Worm (Caenorhabditis elegans) whole organism, L2 larva: ENCODE data around the gene W08E12.4.

Experiments
- alr-1 ChIP-seq: fragments of 150-350 bp; optimal IDR thresholded peaks from 2 replicates; lab custom pipeline; 2014; ENCODE audit warnings: missing biosample characterization, missing genetic modification characterization
- fos-1 ChIP-seq: fragments of 150-350 bp; optimal IDR thresholded peaks from 2 replicates; lab custom pipeline; 2014; ENCODE audit warnings: missing biosample characterization, missing genetic modification characterization
- lin-39 ChIP-seq: fragments of 150-350 bp; optimal IDR thresholded peaks from 2 replicates; lab custom pipeline; 2014; ENCODE audit warnings: missing biosample characterization, missing genetic modification reagents, missing genetic modification characterization
- nhr-11 ChIP-seq: fragments of 150-350 bp; optimal IDR thresholded peaks from 2 replicates; lab custom pipeline; 2014; ENCODE audit warnings: missing biosample characterization, missing genetic modification characterization
- snpc-4 ChIP-seq: fragments of 150-350 bp; optimal IDR thresholded peaks from 2 replicates; lab custom pipeline; 2014; ENCODE audit warnings: missing biosample characterization, missing genetic modification characterization
- zag-1 ChIP-seq: fragments of 150-350 bp; optimal IDR thresholded peaks from 2 replicates; lab custom pipeline; 2014; ENCODE audit warnings: missing biosample characterization, missing genetic modification characterization
- ztf-11 ChIP-seq: sonication (generic microtip); optimal IDR thresholded peaks from 2 replicates; lab custom pipeline; 2017; ENCODE audit warnings: missing biosample characterization, missing genetic modification characterization

- no peak for TF ChIP-seq alr-1 (tag; lab: Kevin White, UChicago)
- no peak for TF ChIP-seq fos-1 (tag; lab: Kevin White, UChicago)
- no peak for TF ChIP-seq snpc-4 (tag; lab: Kevin White, UChicago)
- TF ChIP-seq zag-1 (tag; lab: Kevin White, UChicago), result no peak
- TF ChIP-seq lin-39 (tag; lab: Kevin White, UChicago), result no peak
- no peak for TF ChIP-seq nhr-11
- no peak for TF ChIP-seq ztf-11
These were observed 39.0 kb downstream of the W08E12.4 start, which contains the start of gene F42A6.2 for ce11 chrIV:3341170-3341569.
